Worm (Caenorhabditis elegans) whole organism, L4/young adult: Measurements from ENCODE around the gene R03G8.3.

Source experiments
- W03F9.2 ChIP-seq: fragments of 150-350 bp; optimal IDR thresholded peaks from 2 replicates; lab custom pipeline; 2014; ENCODE audit warnings: missing biosample characterization, missing genetic modification characterization
- dao-5 ChIP-seq: sonication (generic microtip); optimal IDR thresholded peaks from 2 replicates; lab custom pipeline; 2016; ENCODE audit warnings: missing genotype, missing genetic modification characterization, moderate library complexity, missing compliant biosample characterization
- him-1 ChIP-seq: sonication (generic microtip); optimal IDR thresholded peaks from 2 replicates; lab custom pipeline; 2016; ENCODE audit warnings: missing genotype, missing genetic modification reagents, missing genetic modification characterization, missing compliant biosample characterization

Gene R03G8.3

ce11 chrX:13126420-13126819, 35.7 kb downstream of the R03G8.3 start, which contains the start of gene F17H10.4:
F17H10.4 (minus strand) TSS chrX:13126520.
- TF ChIP-seq dao-5 (tag; lab: Kevin White, UChicago) (no peak), W03F9.2 (no peak), him-1 (no peak)

DNA sequence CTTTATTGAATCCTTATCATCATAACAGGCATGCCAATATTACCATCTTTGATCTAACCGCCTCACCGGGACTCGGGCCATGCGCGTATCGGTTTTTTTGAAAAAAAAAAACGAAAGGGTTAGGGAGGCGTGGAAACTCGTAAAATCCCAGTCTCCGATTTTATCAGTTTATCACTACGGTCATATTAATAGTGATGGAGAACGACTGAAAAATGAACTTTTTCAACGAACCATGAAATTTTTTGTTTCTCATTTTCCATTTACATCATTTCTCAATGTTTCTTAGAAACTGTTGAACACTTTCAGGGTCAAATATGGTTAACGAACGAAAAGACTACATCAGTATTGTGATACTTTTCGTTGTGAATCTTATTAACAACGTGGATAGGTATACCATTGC, 39.2 kb downstream of the R03G8.3 start, which contains the start of gene spin-3:
spin-3 (plus strand) TSS at position 301 of the 400 bp plus-strand sequence.
- no peak for TF ChIP-seq dao-5 (tag; lab: Kevin White, UChicago)

DNA sequence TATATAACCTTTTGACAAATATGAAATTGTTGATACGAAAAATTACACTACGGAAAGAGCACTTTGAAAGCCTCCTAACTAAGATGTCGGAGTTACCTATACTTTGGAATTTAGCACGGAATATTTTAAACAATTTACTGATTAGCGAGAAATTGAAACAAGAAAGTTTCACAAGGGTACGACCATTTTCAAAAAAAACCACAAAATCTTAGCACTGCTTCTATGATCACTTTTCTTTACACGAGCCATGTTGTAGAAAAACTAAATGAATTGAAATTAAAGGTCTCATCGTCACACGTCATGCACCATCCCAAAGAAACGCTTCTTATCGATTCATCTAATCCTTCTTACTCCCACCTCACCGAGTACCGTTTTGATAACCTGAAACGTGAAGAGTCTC, 44.0 kb downstream of the R03G8.3 start, which contains the start of gene F09A5.2:
F09A5.2 (plus strand) TSS at position 301 of the 400 bp plus-strand sequence.
- TF ChIP-seq dao-5 (tag; lab: Kevin White, UChicago) (no peak), him-1 (no peak), W03F9.2 (no peak)

- TF ChIP-seq W03F9.2 (no peak), dao-5 (tag; lab: Kevin White, UChicago) (no peak), him-1 (no peak)
Measured at ce11 chrX:13139493-13139892, 48.7 kb downstream of the R03G8.3 start, which contains the start of gene ttr-34. ttr-34 (plus strand) TSS chrX:13139793.

- no peak for TF ChIP-seq him-1
- TF ChIP-seq dao-5 (tag; lab: Kevin White, UChicago) = no peak
- no peak for TF ChIP-seq W03F9.2
Measured at ce11 chrX:13141440-13141839, 50.7 kb downstream of the R03G8.3 start, which contains the start of gene F09A5.3. F09A5.3 (plus strand) TSS chrX:13141601.

- TF ChIP-seq dao-5 (tag; lab: Kevin White, UChicago) = no peak
- no peak for TF ChIP-seq him-1
Measured at ce11 chrX:13143236-13143635, 52.5 kb downstream of the R03G8.3 start.
